Fruit fly (Drosophila melanogaster) whole organism, embryonic: ENCODE results near the gene RabX6.
A peak's percentile ranks its signal among the peaks of the same experiment; 100 is the strongest.

Source experiments
- CG10321 ChIP-seq: fragments of 200-800 bp; sonication (Bioruptor generic); IDR thresholded peaks from 2 replicates; pipeline ENCODE4 v1.3.6; 2022; ENCODE audit warnings: missing biosample characterization, missing genetic modification characterization
- CG10959 ChIP-seq: fragments of 200-800 bp; sonication (Bioruptor generic); IDR thresholded peaks from 2 replicates; pipeline ENCODE4 v1.3.6; 2022; ENCODE audit warnings: missing biosample characterization, missing genetic modification characterization
- CG11504 ChIP-seq: fragments of 200-800 bp; sonication (Bioruptor generic); optimal IDR thresholded peaks from 3 replicates; lab custom pipeline; 2019; ENCODE audit warnings: missing biosample characterization, mild to moderate bottlenecking, missing genetic modification characterization, moderate library complexity
- CG12219 ChIP-seq: fragments of 200-800 bp; sonication (Bioruptor generic); optimal IDR thresholded peaks from 3 replicates; lab custom pipeline; 2018; ENCODE audit warnings: missing biosample characterization, mild to moderate bottlenecking, missing genetic modification characterization
- CG12299 ChIP-seq: fragments of 200-800 bp; sonication (Bioruptor generic); optimal IDR thresholded peaks from 2 replicates; lab custom pipeline; 2018; ENCODE audit warnings: missing biosample characterization, mild to moderate bottlenecking, missing genetic modification characterization
- CG14441 ChIP-seq: fragments of 200-800 bp; sonication (Bioruptor generic); IDR thresholded peaks from 2 replicates; pipeline ENCODE4 v1.3.6; 2022; ENCODE audit warnings: missing biosample characterization, missing genetic modification characterization
- CG14965 ChIP-seq: fragments of 200-800 bp; sonication (Bioruptor generic); optimal IDR thresholded peaks from 2 replicates; lab custom pipeline; 2016; ENCODE audit warnings: missing biosample characterization, missing genetic modification characterization, borderline replicate concordance
- CG2712 ChIP-seq: fragments of 200-800 bp; optimal IDR thresholded peaks from 3 replicates; lab custom pipeline; 2019; ENCODE audit warnings: missing biosample characterization, mild to moderate bottlenecking, missing genetic modification characterization, moderate library complexity
- CG2889 ChIP-seq: fragments of 200-800 bp; sonication (Bioruptor generic); IDR thresholded peaks from 3 replicates; pipeline ENCODE4 v1.3.6; 2022; ENCODE audit warnings: missing biosample characterization, missing genetic modification characterization
- CG32767 ChIP-seq: fragments of 200-800 bp; sonication (Bioruptor generic); IDR thresholded peaks from 2 replicates; pipeline ENCODE4 v1.3.6; 2022; ENCODE audit warnings: missing biosample characterization, missing genetic modification characterization
- CG32772 ChIP-seq: fragments of 200-800 bp; sonication (Bioruptor generic); IDR thresholded peaks from 2 replicates; pipeline ENCODE4 v1.3.6; 2022; ENCODE audit warnings: missing biosample characterization, missing genetic modification characterization
- CG33213 ChIP-seq: fragments of 200-800 bp; sonication (Bioruptor generic); optimal IDR thresholded peaks from 3 replicates; lab custom pipeline; 2016; ENCODE audit warnings: missing biosample characterization, missing genetic modification characterization
- CG3407 ChIP-seq: fragments of 200-800 bp; sonication (Bioruptor generic); optimal IDR thresholded peaks from 2 replicates; lab custom pipeline; 2018; ENCODE audit warnings: missing biosample characterization, mild to moderate bottlenecking, missing genetic modification characterization
- CG34422 ChIP-seq: fragments of 200-800 bp; sonication (Bioruptor generic); IDR thresholded peaks from 3 replicates; pipeline ENCODE4 v1.3.6; 2022; ENCODE audit warnings: missing biosample characterization, missing genetic modification characterization
- CG4617 ChIP-seq: fragments of 200-800 bp; sonication (Bioruptor generic); optimal IDR thresholded peaks from 3 replicates; lab custom pipeline; 2016; ENCODE audit warnings: missing biosample characterization, missing genetic modification characterization, borderline replicate concordance
- CG7556 ChIP-seq: fragments of 200-800 bp; sonication (Bioruptor generic); optimal IDR thresholded peaks from 2 replicates; lab custom pipeline; 2017; ENCODE audit warnings: missing biosample characterization, mild to moderate bottlenecking, missing genetic modification characterization
- CG8089 ChIP-seq: fragments of 200-800 bp; sonication (Bioruptor generic); optimal IDR thresholded peaks from 3 replicates; lab custom pipeline; 2016; ENCODE audit warnings: missing biosample characterization, missing genetic modification characterization
- CG8281 ChIP-seq: fragments of 200-800 bp; sonication (Bioruptor generic); optimal IDR thresholded peaks from 2 replicates; lab custom pipeline; 2018; ENCODE audit warnings: missing biosample characterization, mild to moderate bottlenecking, missing genetic modification characterization, moderate library complexity
- CG9437 ChIP-seq: fragments of 200-800 bp; sonication (Bioruptor generic); optimal IDR thresholded peaks from 2 replicates; lab custom pipeline; 2018; ENCODE audit warnings: missing biosample characterization, mild to moderate bottlenecking, missing genetic modification characterization
- Chrac-16 ChIP-seq: fragments of 200-800 bp; sonication (Bioruptor generic); optimal IDR thresholded peaks from 3 replicates; lab custom pipeline; 2016; ENCODE audit warnings: missing biosample characterization, missing genetic modification characterization
- Dbx ChIP-seq: fragments of 200-800 bp; sonication (Bioruptor generic); IDR thresholded peaks from 3 replicates; pipeline ENCODE4 v1.3.6; 2022; ENCODE audit warnings: missing biosample characterization, missing genetic modification characterization
- Dip2 ChIP-seq: fragments of 200-800 bp; sonication (Bioruptor generic); IDR thresholded peaks from 2 replicates; pipeline ENCODE4 v1.3.6; 2022; ENCODE audit warnings: missing biosample characterization, missing genetic modification characterization
- Doc2 ChIP-seq: fragments of 200-800 bp; sonication (Bioruptor generic); IDR thresholded peaks from 2 replicates; pipeline ENCODE4 v1.3.6; 2022; ENCODE audit warnings: missing biosample characterization, missing genetic modification characterization
- Drgx ChIP-seq: fragments of 200-800 bp; sonication (Bioruptor generic); IDR thresholded peaks from 2 replicates; pipeline ENCODE4 v1.3.6; 2022; ENCODE audit warnings: missing biosample characterization, missing genetic modification characterization
- Elba2 ChIP-seq: fragments of 200-800 bp; sonication (Bioruptor generic); optimal IDR thresholded peaks from 3 replicates; lab custom pipeline; 2016; ENCODE audit warnings: missing biosample characterization, missing genetic modification characterization
- MBD-R2 ChIP-seq: fragments of 200-800 bp; sonication (Bioruptor generic); IDR thresholded peaks from 2 replicates; pipeline ENCODE4 v1.3.6; 2022; ENCODE audit warnings: missing biosample characterization, missing genetic modification characterization
- Max ChIP-seq: fragments of 200-800 bp; sonication (Bioruptor generic); optimal IDR thresholded peaks from 2 replicates; lab custom pipeline; 2016; ENCODE audit warnings: missing biosample characterization, mild to moderate bottlenecking, missing genetic modification characterization
- Meics ChIP-seq: fragments of 200-800 bp; sonication (Bioruptor generic); optimal IDR thresholded peaks from 2 replicates; lab custom pipeline; 2017; ENCODE audit warnings: missing biosample characterization, mild to moderate bottlenecking, missing genetic modification characterization
- Neu2 ChIP-seq: fragments of 200-800 bp; sonication (Bioruptor generic); optimal IDR thresholded peaks from 3 replicates; lab custom pipeline; 2016; ENCODE audit warnings: missing biosample characterization, missing genetic modification characterization, borderline replicate concordance
- Rx ChIP-seq: fragments of 200-800 bp; sonication (Bioruptor generic); IDR thresholded peaks from 2 replicates; pipeline ENCODE4 v1.3.6; 2022; ENCODE audit warnings: missing biosample characterization, missing genetic modification characterization
- Sox102F ChIP-seq: fragments of 200-800 bp; sonication (Bioruptor generic); optimal IDR thresholded peaks from 2 replicates; lab custom pipeline; 2018; ENCODE audit warnings: missing biosample characterization, mild to moderate bottlenecking, missing genetic modification characterization, moderate library complexity
- amos ChIP-seq: fragments of 200-800 bp; sonication (Bioruptor generic); IDR thresholded peaks from 2 replicates; pipeline ENCODE4 v1.3.6; 2022; ENCODE audit warnings: missing biosample characterization, missing genetic modification characterization; ENCODE audit not compliant: partially characterized antibody
- aop ChIP-seq: fragments of 200-800 bp; sonication (Bioruptor generic); IDR thresholded peaks from 2 replicates; pipeline ENCODE4 v1.3.6; 2022; ENCODE audit warnings: missing biosample characterization, missing genetic modification characterization
- ato ChIP-seq: fragments of 200-800 bp; sonication (Bioruptor generic); IDR thresholded peaks from 2 replicates; pipeline ENCODE4 v1.3.6; 2022; ENCODE audit warnings: missing biosample characterization, missing genetic modification characterization; ENCODE audit not compliant: partially characterized antibody
- cas ChIP-seq: fragments of 200-800 bp; sonication (Bioruptor generic); IDR thresholded peaks from 2 replicates; pipeline ENCODE4 v1.3.6; 2022; ENCODE audit warnings: missing biosample characterization, missing genetic modification characterization
- cato ChIP-seq: fragments of 200-800 bp; sonication (Bioruptor generic); optimal IDR thresholded peaks from 2 replicates; lab custom pipeline; 2016; ENCODE audit warnings: missing biosample characterization, missing genetic modification characterization, borderline replicate concordance
- chif ChIP-seq, 2 experiments: fragments of 200-800 bp; sonication (Bioruptor generic); optimal IDR thresholded peaks; 3 replicates each; lab custom pipeline; 2016; ENCODE audit warnings: missing biosample characterization in 2 of 2, missing genetic modification characterization in 2 of 2
- chm ChIP-seq: fragments of 200-800 bp; sonication (Bioruptor generic); IDR thresholded peaks from 2 replicates; pipeline ENCODE4 v1.3.6; 2022; ENCODE audit warnings: missing biosample characterization, missing genetic modification characterization
- da ChIP-seq: fragments of 200-800 bp; sonication (Bioruptor generic); optimal IDR thresholded peaks from 2 replicates; lab custom pipeline; 2016; ENCODE audit warnings: missing biosample characterization, missing genetic modification characterization
- grau ChIP-seq: fragments of 200-800 bp; optimal IDR thresholded peaks from 3 replicates; lab custom pipeline; 2019; ENCODE audit warnings: missing biosample characterization, mild to moderate bottlenecking, missing genetic modification characterization, moderate library complexity
- gsb ChIP-seq: fragments of 200-800 bp; sonication (Bioruptor generic); IDR thresholded peaks from 2 replicates; pipeline ENCODE4 v1.3.6; 2022; ENCODE audit warnings: missing biosample characterization, missing genetic modification characterization
- kay ChIP-seq: fragments of 200-800 bp; sonication (Bioruptor generic); optimal IDR thresholded peaks from 2 replicates; lab custom pipeline; 2016; ENCODE audit warnings: missing biosample characterization, missing genetic modification characterization
- lbe ChIP-seq: fragments of 200-800 bp; sonication (Bioruptor generic); optimal IDR thresholded peaks from 2 replicates; lab custom pipeline; 2016; ENCODE audit warnings: missing biosample characterization, mild to moderate bottlenecking, missing genetic modification characterization
- lmd ChIP-seq: fragments of 200-800 bp; sonication (Bioruptor generic); IDR thresholded peaks from 2 replicates; pipeline ENCODE4 v1.3.6; 2022; ENCODE audit warnings: missing biosample characterization, missing genetic modification characterization
- pb ChIP-seq: fragments of 200-800 bp; sonication (Bioruptor generic); optimal IDR thresholded peaks from 3 replicates; lab custom pipeline; 2016; ENCODE audit warnings: missing biosample characterization, missing genetic modification characterization
- pita ChIP-seq: fragments of 200-800 bp; sonication (Bioruptor generic); optimal IDR thresholded peaks from 2 replicates; lab custom pipeline; 2017; ENCODE audit warnings: missing biosample characterization, mild to moderate bottlenecking, missing genetic modification characterization
- seq ChIP-seq: fragments of 200-800 bp; sonication (Bioruptor generic); IDR thresholded peaks from 2 replicates; pipeline ENCODE4 v1.3.6; 2022; ENCODE audit warnings: missing biosample characterization, missing genetic modification characterization
- slou ChIP-seq: fragments of 200-800 bp; sonication (Bioruptor generic); optimal IDR thresholded peaks from 3 replicates; lab custom pipeline; 2016; ENCODE audit warnings: missing biosample characterization, missing genetic modification characterization
- sna ChIP-seq: fragments of 200-800 bp; sonication (Bioruptor generic); IDR thresholded peaks from 2 replicates; pipeline ENCODE4 v1.3.6; 2022; ENCODE audit warnings: missing biosample characterization, missing genetic modification characterization; ENCODE audit not compliant: partially characterized antibody
- zen2 ChIP-seq: fragments of 200-800 bp; sonication (Bioruptor generic); IDR thresholded peaks from 3 replicates; pipeline ENCODE4 v1.3.6; 2022; ENCODE audit warnings: missing biosample characterization, missing genetic modification characterization; ENCODE audit not compliant: partially characterized antibody

RabX6 gene

dm6 chr3L:699368-700150 is 9.2 kb downstream of the RabX6 start (continued):
- TF ChIP-seq sna (GFP tag; lab: Robert Waterston, UW) (no peak), CG9437 (GFP tag; lab: Kevin White, UChicago) (peak; percentile 24), CG3407 (GFP tag; lab: Kevin White, UChicago) (no peak), Dip2 (GFP tag; lab: Robert Waterston, UW) (no peak), CG12219 (GFP tag; lab: Kevin White, UChicago) (no peak), cas (GFP tag; lab: Robert Waterston, UW) (no peak), CG11504 (peak; percentile 47), amos (no peak), Meics (GFP tag; lab: Kevin White, UChicago) (peak; percentile 54), kay (GFP tag; lab: Kevin White, UChicago) (no peak), Max (GFP tag; lab: Kevin White, UChicago) (peak; percentile 28), CG10321 (GFP tag; lab: Robert Waterston, UW) (no peak), chif (GFP tag; optimal IDR thresholded peaks at IDR 0.05; lab: Kevin White, UChicago) (peak; percentile 27 to 43), lmd (0 out of 2 replicates have a peak, but pooled peaks have one; percentile 9), CG2889 (GFP tag; lab: Robert Waterston, UW) (no peak), CG34422 (GFP tag; lab: Robert Waterston, UW) (no peak; the same call in 2 of the 3 replicates), gsb (GFP tag; lab: Robert Waterston, UW) (no peak), pita (GFP tag; lab: Kevin White, UChicago) (no peak), CG12299 (tag; lab: Kevin White, UChicago) (no peak), CG4617 (GFP tag; lab: Kevin White, UChicago) (no peak), chm (peak; percentile 22; the same call in 1 of the 2 replicates), CG32767 (GFP tag; lab: Robert Waterston, UW) (no peak), lbe (GFP tag; lab: Kevin White, UChicago) (no peak), seq (GFP tag; lab: Robert Waterston, UW) (no peak), Chrac-16 (GFP tag; lab: Kevin White, UChicago) (peak; percentile 59), cato (GFP tag; lab: Kevin White, UChicago) (peak; percentile 29), CG7556 (GFP tag; lab: Kevin White, UChicago) (peak; percentile 77), Dbx (no peak), Neu2 (GFP tag; lab: Kevin White, UChicago) (no peak), Rx (GFP tag; lab: Robert Waterston, UW) (no peak), zen2 (GFP tag; lab: Robert Waterston, UW) (no peak), aop (GFP tag; lab: Robert Waterston, UW) (no peak), da (GFP tag; lab: Kevin White, UChicago) (no peak), CG14965 (no peak), CG33213 (no peak), slou (GFP tag; lab: Kevin White, UChicago) (no peak), grau (tag; lab: Kevin White, UChicago) (peak; percentile 66), ato (GFP tag; lab: Robert Waterston, UW) (no peak), Drgx (GFP tag; lab: Robert Waterston, UW) (no peak), CG2712 (peak; percentile 37), MBD-R2 (GFP tag; lab: Robert Waterston, UW) (no peak), CG8281 (tag; lab: Kevin White, UChicago) (no peak), CG32772 (GFP tag; lab: Robert Waterston, UW) (no peak), CG8089 (GFP tag; lab: Kevin White, UChicago) (no peak), Sox102F (GFP tag; lab: Kevin White, UChicago) (peak; percentile 27), Doc2 (GFP tag; lab: Robert Waterston, UW) (no peak), CG14441 (GFP tag; lab: Robert Waterston, UW) (no peak), CG10959 (GFP tag; lab: Robert Waterston, UW) (no peak), pb (no peak), Elba2 (GFP tag; lab: Kevin White, UChicago) (no peak)
